Worm (Caenorhabditis elegans): Measurements from ENCODE around the gene grl-14.

- TF ChIP-seq ama-1 (optimal IDR thresholded peaks at IDR 0.05) (peak; percentile 14), zip-11 (GFP tag; IDR thresholded peaks at IDR 0.05) (no peak), dpl-1 (GFP tag; optimal IDR thresholded peaks at IDR 0.05) (no peak), pha-4 (GFP tag; IDR thresholded peaks at IDR 0.05) (no peak), pha-4 (tag; optimal IDR thresholded peaks at IDR 0.05) (no peak), R02D3.7 (tag; optimal IDR thresholded peaks at IDR 0.05) (no peak), attf-4 (tag; optimal IDR thresholded peaks at IDR 0.05) (no peak), jun-1 (tag; optimal IDR thresholded peaks at IDR 0.05) (no peak), hif-1 (tag; optimal IDR thresholded peaks at IDR 0.05) (no peak), mes-2 (tag; optimal IDR thresholded peaks at IDR 0.05; ENCODE audit: poor library complexity, severe bottlenecking) (no peak), nhr-25 (tag; optimal IDR thresholded peaks at IDR 0.05; ENCODE audit: borderline replicate concordance, insufficient read depth) (no peak), ztf-11 (tag; optimal IDR thresholded peaks at IDR 0.05) (no peak), zfp-3 (GFP tag; conservative IDR thresholded peaks at IDR 0.05) (no peak), nhr-76 (tag; optimal IDR thresholded peaks at IDR 0.05) (no peak), zag-1 (tag; optimal IDR thresholded peaks at IDR 0.05) (no peak)
Measured at ce11 chrV:20778886-20779285, 46.5 kb upstream of the grl-14 start.

Measured in whole organism, L4 larva.